Worm (Caenorhabditis elegans) whole organism, mixed stage, embryonic: Measurements from ENCODE around the gene T05C12.11.

Experiments
- ceh-39 ChIP-seq: fragments of 150-350 bp; optimal IDR thresholded peaks from 2 replicates; lab custom pipeline; 2014; ENCODE audit warnings: missing biosample characterization, missing genetic modification characterization
- lsy-2 ChIP-seq: fragments of 150-350 bp; optimal IDR thresholded peaks from 2 replicates; lab custom pipeline; 2014; ENCODE audit warnings: missing biosample characterization, missing genetic modification characterization
- unc-62 ChIP-seq: fragments of 150-350 bp; optimal IDR thresholded peaks from 2 replicates; lab custom pipeline; 2014; ENCODE audit warnings: missing biosample characterization, missing genetic modification reagents, missing genetic modification characterization

DNA sequence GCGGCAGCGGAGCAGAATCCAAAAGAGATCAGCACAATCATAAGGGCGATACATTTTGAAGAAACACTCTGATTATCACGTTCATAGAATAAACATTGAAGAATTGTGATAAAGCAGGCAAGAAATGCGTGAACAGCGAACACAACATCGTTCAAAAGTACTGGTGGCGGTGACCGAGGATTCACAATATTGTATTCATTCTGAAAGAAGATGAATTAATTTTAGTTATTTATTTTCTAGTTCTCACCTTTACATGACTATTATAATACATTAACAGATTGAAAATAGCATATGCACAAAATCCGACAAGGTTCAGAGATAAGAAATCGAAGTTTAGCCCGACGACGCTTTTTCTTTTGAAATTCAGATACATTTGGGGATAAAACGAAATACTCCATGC lies 34.3 kb downstream of the T05C12.11 start:
- TF ChIP-seq lsy-2 (tag; lab: Kevin White, UChicago) (no peak), ceh-39 (tag; lab: Kevin White, UChicago) (no peak), unc-62 (GFP tag; lab: Kevin White, UChicago) (no peak)
